Worm (Caenorhabditis elegans) whole organism, young adult: ENCODE results near the gene pef-1.

Experiments used
- B0261.1 ChIP-seq: sonication (generic microtip); optimal IDR thresholded peaks from 2 replicates; lab custom pipeline; 2016; ENCODE audit warnings: mild to moderate bottlenecking, missing genetic modification characterization, moderate library complexity, missing compliant biosample characterization
- F49E8.2 ChIP-seq: sonication (generic microtip); optimal IDR thresholded peaks from 3 replicates; lab custom pipeline; 2017; ENCODE audit warnings: missing genetic modification characterization, mild to moderate bottlenecking, missing compliant biosample characterization, antibody characterized with exemption, moderate library complexity; ENCODE audit not compliant: insufficient read depth
- F52B5.7 ChIP-seq: sonication (generic microtip); optimal IDR thresholded peaks from 2 replicates; lab custom pipeline; 2016; ENCODE audit warnings: mild to moderate bottlenecking, missing genetic modification characterization, missing compliant biosample characterization
- F57A8.1 ChIP-seq: fragments of 200-800 bp; sonication (Bioruptor generic); optimal IDR thresholded peaks from 2 replicates; lab custom pipeline; 2018; ENCODE audit warnings: mild to moderate bottlenecking, missing genetic modification characterization, moderate library complexity, missing compliant biosample characterization
- ZK185.1 ChIP-seq: sonication (generic microtip); optimal IDR thresholded peaks from 2 replicates; lab custom pipeline; 2016; ENCODE audit warnings: mild to moderate bottlenecking, missing genetic modification characterization, missing compliant biosample characterization; ENCODE audit not compliant: poor library complexity, severe bottlenecking
- aptf-2 ChIP-seq: fragments of 200-800 bp; sonication (Bioruptor generic); conservative IDR thresholded peaks from 2 replicates; pipeline ENCODE4 v1.3.6; 2022; ENCODE audit warnings: missing genetic modification reagents, missing genetic modification characterization, missing compliant biosample characterization
- athp-1 ChIP-seq: sonication (generic microtip); optimal IDR thresholded peaks from 2 replicates; lab custom pipeline; 2017; ENCODE audit warnings: mild to moderate bottlenecking, missing genetic modification characterization, missing compliant biosample characterization
- attf-5 ChIP-seq: fragments of 200-800 bp; sonication (Bioruptor generic); optimal IDR thresholded peaks from 2 replicates; lab custom pipeline; 2018; ENCODE audit warnings: mild to moderate bottlenecking, missing genetic modification characterization, missing compliant biosample characterization
- attf-6 ChIP-seq: fragments of 200-800 bp; sonication (Bioruptor generic); IDR thresholded peaks from 2 replicates; pipeline ENCODE4 v1.3.6; 2022; ENCODE audit warnings: missing genetic modification reagents, missing genetic modification characterization, missing compliant biosample characterization
- bed-2 ChIP-seq: fragments of 200-800 bp; sonication (Bioruptor generic); IDR thresholded peaks from 2 replicates; pipeline ENCODE4 v1.3.6; 2022; ENCODE audit warnings: missing genetic modification reagents, missing genetic modification characterization, missing compliant biosample characterization
- ceh-91 ChIP-seq: fragments of 200-800 bp; sonication (Bioruptor generic); IDR thresholded peaks from 2 replicates; pipeline ENCODE4 v1.3.6; 2022; ENCODE audit warnings: missing genetic modification reagents, missing genetic modification characterization, missing compliant biosample characterization
- chd-7 ChIP-seq: sonication (generic microtip); optimal IDR thresholded peaks from 2 replicates; lab custom pipeline; 2016; ENCODE audit warnings: mild to moderate bottlenecking, missing genetic modification characterization, moderate library complexity, missing compliant biosample characterization
- hlh-12 ChIP-seq: sonication (generic microtip); optimal IDR thresholded peaks from 2 replicates; lab custom pipeline; 2016; ENCODE audit warnings: missing genetic modification characterization, missing compliant biosample characterization
- hmg-20 ChIP-seq: fragments of 200-800 bp; sonication (Bioruptor generic); IDR thresholded peaks from 2 replicates; pipeline ENCODE4 v1.3.6; 2022; ENCODE audit warnings: missing genetic modification reagents, missing genetic modification characterization, missing compliant biosample characterization
- hrde-1 ChIP-seq: sonication (generic microtip); optimal IDR thresholded peaks from 2 replicates; lab custom pipeline; 2016; ENCODE audit warnings: missing genetic modification characterization, mild to moderate bottlenecking, missing compliant biosample characterization, moderate library complexity, missing genotype, missing genetic modification reagents, borderline replicate concordance
- lag-1 ChIP-seq: fragments of 200-800 bp; sonication (Bioruptor generic); IDR thresholded peaks from 2 replicates; pipeline ENCODE4 v1.3.6; 2022; ENCODE audit warnings: missing genetic modification reagents, missing genetic modification characterization, missing compliant biosample characterization
- lin-54 ChIP-seq: fragments of 200-800 bp; sonication (Bioruptor generic); optimal IDR thresholded peaks from 2 replicates; lab custom pipeline; 2018; ENCODE audit warnings: mild to moderate bottlenecking, missing genetic modification characterization, missing compliant biosample characterization
- lsl-1 ChIP-seq: fragments of 200-800 bp; sonication (Bioruptor generic); optimal IDR thresholded peaks from 2 replicates; lab custom pipeline; 2018; ENCODE audit warnings: mild to moderate bottlenecking, missing genetic modification characterization, moderate library complexity, missing compliant biosample characterization
- madf-3 ChIP-seq: fragments of 200-800 bp; sonication (Bioruptor generic); IDR thresholded peaks from 2 replicates; pipeline ENCODE4 v1.3.6; 2022; ENCODE audit warnings: missing genetic modification reagents, missing genetic modification characterization, missing compliant biosample characterization
- madf-8 ChIP-seq: fragments of 200-800 bp; sonication (Bioruptor generic); conservative IDR thresholded peaks from 2 replicates; pipeline ENCODE4 v1.3.6; 2022; ENCODE audit warnings: missing genetic modification reagents, missing genetic modification characterization, missing compliant biosample characterization
- mcd-1 ChIP-seq: fragments of 200-800 bp; sonication (Bioruptor generic); IDR thresholded peaks from 2 replicates; pipeline ENCODE4 v1.3.6; 2022; ENCODE audit warnings: missing genetic modification reagents, missing genetic modification characterization, missing compliant biosample characterization
- mes-4 ChIP-seq: sonication (generic microtip); optimal IDR thresholded peaks from 2 replicates; lab custom pipeline; 2016; ENCODE audit warnings: missing genotype, missing genetic modification characterization, missing compliant biosample characterization
- nhr-80 ChIP-seq: sonication (generic microtip); optimal IDR thresholded peaks from 2 replicates; lab custom pipeline; 2016; ENCODE audit warnings: missing genetic modification characterization, missing compliant biosample characterization
- nhr-90 ChIP-seq: sonication (generic microtip); optimal IDR thresholded peaks from 2 replicates; lab custom pipeline; 2016; ENCODE audit warnings: missing genotype, mild to moderate bottlenecking, missing genetic modification characterization, missing compliant biosample characterization
- rpc-1 ChIP-seq, 2 experiments: fragments of 150-350 bp in 1 of 2; sonication (generic microtip) in 1 of 2; optimal IDR thresholded peaks; 2 replicates each; lab custom pipeline; 2014 to 2018; ENCODE audit warnings: missing biosample characterization in 1 of 2, missing genetic modification characterization in 1 of 2, missing genetic modification reagents in 1 of 2, missing genotype in 1 of 2
- sptf-2 ChIP-seq: fragments of 200-800 bp; sonication (Bioruptor generic); optimal IDR thresholded peaks from 2 replicates; lab custom pipeline; 2018; ENCODE audit warnings: mild to moderate bottlenecking, missing genetic modification characterization, missing compliant biosample characterization
- tbp1 ChIP-seq: fragments of 200-800 bp; sonication (Bioruptor generic); optimal IDR thresholded peaks from 2 replicates; lab custom pipeline; 2018; ENCODE audit warnings: mild to moderate bottlenecking, missing genetic modification characterization, missing compliant biosample characterization
- ztf-25 ChIP-seq: fragments of 200-800 bp; sonication (Bioruptor generic); IDR thresholded peaks from 2 replicates; pipeline ENCODE4 v1.3.6; 2022; ENCODE audit warnings: missing genetic modification reagents, missing genetic modification characterization, missing compliant biosample characterization
- ztf-6 ChIP-seq: fragments of 200-800 bp; sonication (Bioruptor generic); IDR thresholded peaks from 2 replicates; pipeline ENCODE4 v1.3.6; 2022; ENCODE audit warnings: missing genetic modification reagents, missing genetic modification characterization, missing compliant biosample characterization

Gene pef-1

DNA sequence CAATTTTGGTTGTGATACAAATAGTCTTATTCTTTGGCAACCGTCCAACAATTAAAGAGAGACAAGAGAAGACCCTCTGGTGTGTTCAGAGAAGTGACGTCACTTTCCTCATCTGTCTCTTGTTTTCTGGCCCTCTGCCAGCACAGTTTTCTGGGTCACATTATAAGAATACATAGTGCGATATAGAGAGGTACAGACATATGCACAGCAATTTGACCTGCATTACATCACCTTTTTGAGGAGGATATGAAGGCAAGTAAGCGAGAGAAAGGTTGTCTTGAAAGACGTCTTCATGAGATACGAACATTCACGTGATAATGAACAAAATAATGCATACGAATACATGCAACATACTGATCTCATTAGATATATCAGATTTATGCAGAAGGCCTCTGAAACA lies 55.6 kb downstream of the pef-1 start:
- no peak for TF ChIP-seq attf-6 (GFP tag; lab: Robert Waterston, UW)
- TF ChIP-seq hlh-12 (tag; lab: Kevin White, UChicago), result no peak
- TF ChIP-seq athp-1 (tag; lab: Kevin White, UChicago), result no peak
- TF ChIP-seq ceh-91 (GFP tag; lab: Robert Waterston, UW), result no peak
- no peak for TF ChIP-seq mes-4 (tag; lab: Kevin White, UChicago)
- TF ChIP-seq nhr-90, result no peak
- no peak for TF ChIP-seq nhr-80 (tag; lab: Kevin White, UChicago)
- no peak for TF ChIP-seq aptf-2
- TF ChIP-seq F52B5.7 (tag; lab: Kevin White, UChicago), result no peak
- no peak for TF ChIP-seq tbp1 (GFP tag; lab: Kevin White, UChicago)
- TF ChIP-seq B0261.1 (tag; lab: Kevin White, UChicago), result no peak
- TF ChIP-seq madf-3 (GFP tag; lab: Robert Waterston, UW), result no peak
- no peak for TF ChIP-seq lag-1 (GFP tag; lab: Robert Waterston, UW)
- no peak for TF ChIP-seq lsl-1 (GFP tag; lab: Kevin White, UChicago)
- no peak for TF ChIP-seq rpc-1 (optimal IDR thresholded peaks at IDR 0.05; lab: Kevin White, UChicago)
- no peak for TF ChIP-seq rpc-1 (tag; optimal IDR thresholded peaks at IDR 0.05; lab: Kevin White, UChicago)
- no peak for TF ChIP-seq chd-7 (tag; lab: Kevin White, UChicago)
- TF ChIP-seq mcd-1, result no peak
- TF ChIP-seq ZK185.1 (tag; lab: Kevin White, UChicago), result no peak
- TF ChIP-seq ztf-25 (GFP tag; lab: Robert Waterston, UW), result no peak

DNA sequence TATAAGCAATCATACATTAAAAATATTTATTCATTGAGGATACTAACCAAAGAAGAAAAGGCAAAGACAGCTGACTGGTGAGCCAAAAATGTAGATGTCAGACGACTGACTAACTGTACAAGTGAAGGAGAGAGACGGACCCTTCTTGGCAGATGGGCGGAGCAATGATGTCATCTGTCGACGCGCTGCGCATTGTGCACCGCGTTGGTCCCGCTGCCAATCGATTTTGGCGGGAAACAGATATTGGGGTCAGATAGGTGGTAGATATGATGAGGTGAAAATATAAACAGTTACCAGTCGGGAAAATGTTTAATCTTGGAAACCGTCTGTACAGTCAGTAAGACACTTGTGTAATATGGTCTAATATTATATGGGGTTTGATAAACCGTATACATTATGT lies 56.2 kb downstream of the pef-1 start, which contains the start of gene T24C4.2:
Gene T24C4.2 (minus strand): TSS at position 101 of the 400 bp plus-strand sequence.
- TF ChIP-seq hrde-1 (tag; lab: Kevin White, UChicago) (no peak), ztf-6 (no peak), bed-2 (GFP tag; lab: Robert Waterston, UW) (no peak), lin-54 (no peak), hmg-20 (no peak), madf-8 (GFP tag; lab: Robert Waterston, UW) (no peak), F57A8.1 (GFP tag; lab: Kevin White, UChicago) (no peak), F49E8.2 (tag; lab: Kevin White, UChicago) (no peak), sptf-2 (GFP tag; lab: Kevin White, UChicago) (no peak), madf-3 (GFP tag; lab: Robert Waterston, UW) (no peak), attf-5 (GFP tag; lab: Kevin White, UChicago) (no peak)
- TF ChIP-seq, all 124 proteins: peak for 0
